Worm (Caenorhabditis elegans) whole organism, L2 larva: ENCODE results near the gene mps-1.

ENCODE experiments used
- ZK546.5 ChIP-seq: sonication (generic microtip); optimal IDR thresholded peaks from 2 replicates; lab custom pipeline; 2017; ENCODE audit warnings: missing biosample characterization, missing genetic modification characterization
- ama-1 ChIP-seq: fragments of 150-350 bp; optimal IDR thresholded peaks from 2 replicates; lab custom pipeline; 2018; ENCODE audit warnings: inconsistent platforms
- fos-1 ChIP-seq: fragments of 150-350 bp; optimal IDR thresholded peaks from 2 replicates; lab custom pipeline; 2014; ENCODE audit warnings: missing biosample characterization, missing genetic modification characterization
- nhr-237 ChIP-seq: fragments of 150-350 bp; optimal IDR thresholded peaks from 2 replicates; lab custom pipeline; 2014; ENCODE audit warnings: missing biosample characterization, missing genetic modification characterization
- nhr-77 ChIP-seq: fragments of 150-350 bp; optimal IDR thresholded peaks from 2 replicates; lab custom pipeline; 2014; ENCODE audit warnings: missing biosample characterization, missing genetic modification characterization
- unc-55 ChIP-seq: fragments of 150-350 bp; sonication (generic microtip); optimal IDR thresholded peaks from 3 replicates; lab custom pipeline; 2014; ENCODE audit warnings: missing biosample characterization, missing genetic modification reagents, missing genetic modification characterization
- zag-1 ChIP-seq: fragments of 150-350 bp; optimal IDR thresholded peaks from 2 replicates; lab custom pipeline; 2014; ENCODE audit warnings: missing biosample characterization, missing genetic modification characterization

- TF ChIP-seq nhr-237 (no peak), nhr-77 (tag; lab: Kevin White, UChicago) (no peak), ZK546.5 (tag; lab: Kevin White, UChicago) (no peak), fos-1 (tag; lab: Kevin White, UChicago) (no peak), unc-55 (GFP tag; lab: Kevin White, UChicago) (no peak), zag-1 (tag; lab: Kevin White, UChicago) (no peak), ama-1 (lab: Kevin White, UChicago) (no peak)
Observed at ce11 chrII:6262222-6262621, 31.9 kb downstream of the mps-1 start, which contains the start of gene F13H8.12.
